Worm (Caenorhabditis elegans) whole organism, mixed stage, embryonic: Measurements from ENCODE around the gene chil-15.

Experiments used
- M03D4.4 ChIP-seq: sonication (generic microtip); optimal IDR thresholded peaks from 2 replicates; lab custom pipeline; 2017; ENCODE audit warnings: mild to moderate bottlenecking, missing genetic modification characterization, missing compliant biosample characterization
- bed-3 ChIP-seq: fragments of 200-800 bp; sonication (Bioruptor generic); optimal IDR thresholded peaks from 3 replicates; lab custom pipeline; 2018; ENCODE audit warnings: mild to moderate bottlenecking, missing genetic modification characterization, moderate library complexity, missing compliant biosample characterization
- blmp-1 ChIP-seq: fragments of 150-350 bp; optimal IDR thresholded peaks from 2 replicates; lab custom pipeline; 2014; ENCODE audit warnings: missing biosample characterization, missing genetic modification characterization
- ceh-39 ChIP-seq: fragments of 150-350 bp; optimal IDR thresholded peaks from 2 replicates; lab custom pipeline; 2014; ENCODE audit warnings: missing biosample characterization, missing genetic modification characterization
- ceh-43 ChIP-seq: fragments of 200-800 bp; sonication (Bioruptor generic); optimal IDR thresholded peaks from 2 replicates; lab custom pipeline; 2018; ENCODE audit warnings: mild to moderate bottlenecking, missing genetic modification characterization, moderate library complexity, missing compliant biosample characterization
- ceh-83 ChIP-seq: fragments of 200-800 bp; sonication (Bioruptor generic); optimal IDR thresholded peaks from 2 replicates; lab custom pipeline; 2018; ENCODE audit warnings: mild to moderate bottlenecking, missing genetic modification characterization, missing compliant biosample characterization
- ces-1 ChIP-seq: fragments of 150-350 bp; optimal IDR thresholded peaks from 2 replicates; lab custom pipeline; 2014; ENCODE audit warnings: missing biosample characterization, missing genetic modification reagents, missing genetic modification characterization
- cnd-1 ChIP-seq: fragments of 200-800 bp; sonication (Bioruptor generic); optimal IDR thresholded peaks from 2 replicates; lab custom pipeline; 2018; ENCODE audit warnings: mild to moderate bottlenecking, missing genetic modification characterization, missing compliant biosample characterization
- drap-1 ChIP-seq: fragments of 200-800 bp; sonication (Bioruptor generic); optimal IDR thresholded peaks from 3 replicates; lab custom pipeline; 2018; ENCODE audit warnings: mild to moderate bottlenecking, missing genetic modification characterization, missing compliant biosample characterization
- elt-1 ChIP-seq: sonication (generic microtip); optimal IDR thresholded peaks from 2 replicates; lab custom pipeline; 2017; ENCODE audit warnings: missing genetic modification characterization, mild to moderate bottlenecking, missing compliant biosample characterization, antibody characterized with exemption, moderate library complexity, borderline replicate concordance; ENCODE audit not compliant: insufficient read depth
- elt-3 ChIP-seq: fragments of 150-350 bp; optimal IDR thresholded peaks from 2 replicates; lab custom pipeline; 2014; ENCODE audit warnings: missing biosample characterization, missing genetic modification characterization
- flh-1 ChIP-seq: fragments of 200-800 bp; sonication (Bioruptor generic); optimal IDR thresholded peaks from 2 replicates; lab custom pipeline; 2018; ENCODE audit warnings: mild to moderate bottlenecking, missing genetic modification characterization, moderate library complexity, missing compliant biosample characterization
- ham-2 ChIP-seq: fragments of 200-800 bp; sonication (Bioruptor generic); optimal IDR thresholded peaks from 2 replicates; lab custom pipeline; 2018; ENCODE audit warnings: mild to moderate bottlenecking, missing genetic modification characterization, missing compliant biosample characterization
- lin-13 ChIP-seq: fragments of 150-350 bp; optimal IDR thresholded peaks from 2 replicates; lab custom pipeline; 2014; ENCODE audit warnings: missing biosample characterization, missing genetic modification characterization
- lin-32 ChIP-seq: fragments of 200-800 bp; sonication (Bioruptor generic); optimal IDR thresholded peaks from 2 replicates; lab custom pipeline; 2018; ENCODE audit warnings: mild to moderate bottlenecking, missing genetic modification characterization, missing compliant biosample characterization
- lsy-2 ChIP-seq: fragments of 150-350 bp; optimal IDR thresholded peaks from 2 replicates; lab custom pipeline; 2014; ENCODE audit warnings: missing biosample characterization, missing genetic modification characterization
- mab-5 ChIP-seq: fragments of 150-350 bp; optimal IDR thresholded peaks from 2 replicates; lab custom pipeline; 2014; ENCODE audit warnings: missing biosample characterization, missing genetic modification characterization
- mep-1 ChIP-seq: fragments of 150-350 bp; optimal IDR thresholded peaks from 2 replicates; lab custom pipeline; 2017; ENCODE audit warnings: missing biosample characterization, missing genetic modification reagents, missing genetic modification characterization, inconsistent platforms
- mls-2 ChIP-seq: sonication (generic microtip); optimal IDR thresholded peaks from 2 replicates; lab custom pipeline; 2016; ENCODE audit warnings: mild to moderate bottlenecking, missing genetic modification characterization, moderate library complexity, missing compliant biosample characterization
- nhr-12 ChIP-seq: fragments of 150-350 bp; optimal IDR thresholded peaks from 2 replicates; lab custom pipeline; 2014; ENCODE audit warnings: missing biosample characterization, missing genetic modification characterization
- nhr-76 ChIP-seq: sonication (generic microtip); optimal IDR thresholded peaks from 2 replicates; lab custom pipeline; 2017; ENCODE audit warnings: missing biosample characterization, missing genetic modification characterization
- pha-4 ChIP-seq: fragments of 150-350 bp; optimal IDR thresholded peaks from 2 replicates; lab custom pipeline; 2018; ENCODE audit warnings: missing biosample characterization, missing genetic modification reagents, missing genetic modification characterization
- snpc-4 ChIP-seq: fragments of 150-350 bp; optimal IDR thresholded peaks from 2 replicates; lab custom pipeline; 2014; ENCODE audit warnings: missing biosample characterization, missing genetic modification characterization
- sptf-1 ChIP-seq: sonication (generic microtip); optimal IDR thresholded peaks from 2 replicates; lab custom pipeline; 2017; ENCODE audit warnings: mild to moderate bottlenecking, missing genetic modification characterization, moderate library complexity, missing compliant biosample characterization
- tbx-8 ChIP-seq: fragments of 200-800 bp; sonication (Bioruptor generic); optimal IDR thresholded peaks from 2 replicates; lab custom pipeline; 2018; ENCODE audit warnings: mild to moderate bottlenecking, missing genetic modification characterization, moderate library complexity, missing compliant biosample characterization
- unc-120 ChIP-seq: sonication (generic microtip); optimal IDR thresholded peaks from 2 replicates; lab custom pipeline; 2017; ENCODE audit warnings: missing genetic modification characterization, missing compliant biosample characterization; ENCODE audit not compliant: poor library complexity, severe bottlenecking
- unc-39 ChIP-seq: fragments of 150-350 bp; optimal IDR thresholded peaks from 2 replicates; lab custom pipeline; 2014; ENCODE audit warnings: missing biosample characterization, missing genetic modification characterization
- unc-62 ChIP-seq: fragments of 150-350 bp; optimal IDR thresholded peaks from 2 replicates; lab custom pipeline; 2014; ENCODE audit warnings: missing biosample characterization, missing genetic modification reagents, missing genetic modification characterization
- zip-8 ChIP-seq: fragments of 150-350 bp; optimal IDR thresholded peaks from 2 replicates; lab custom pipeline; 2014; ENCODE audit warnings: missing biosample characterization, missing genetic modification characterization
- ztf-11 ChIP-seq: fragments of 150-350 bp; optimal IDR thresholded peaks from 2 replicates; lab custom pipeline; 2014; ENCODE audit warnings: missing biosample characterization, missing genetic modification characterization

chil-15 gene

ce11 chrII:9487337-9487950 lies 44.0 kb upstream of the chil-15 start, which contains the start of gene T19H5.4:
T19H5.4 (minus strand) TSS chrII:9487387.
- TF ChIP-seq ham-2 (no peak), blmp-1 (tag; lab: Kevin White, UChicago) (no peak)

ce11 chrII:9485081-9485730 lies 41.8 kb upstream of the chil-15 start:
- TF ChIP-seq unc-39 (tag; lab: Kevin White, UChicago) (no peak), bed-3 (no peak), pha-4 (no peak)

ce11 chrII:9483342-9483741 lies 39.9 kb upstream of the chil-15 start:
- TF ChIP-seq ham-2 = no peak
- no peak for TF ChIP-seq ceh-83 (GFP tag; lab: Kevin White, UChicago)
- TF ChIP-seq ceh-39 = no peak
- TF ChIP-seq lsy-2 = no peak
- no peak for TF ChIP-seq drap-1 (GFP tag; lab: Kevin White, UChicago)
- TF ChIP-seq mls-2 (tag; lab: Kevin White, UChicago) = no peak
- no peak for TF ChIP-seq snpc-4 (tag; lab: Kevin White, UChicago)
- TF ChIP-seq elt-1 (tag; lab: Kevin White, UChicago) = no peak
- TF ChIP-seq flh-1 (GFP tag; lab: Kevin White, UChicago) = no peak
- TF ChIP-seq ceh-43 (GFP tag; lab: Kevin White, UChicago) = no peak
- no peak for TF ChIP-seq nhr-12 (tag; lab: Kevin White, UChicago)
- no peak for TF ChIP-seq M03D4.4 (tag; lab: Kevin White, UChicago)
- TF ChIP-seq tbx-8 (GFP tag; lab: Kevin White, UChicago) = no peak
- TF ChIP-seq nhr-76 (tag; lab: Kevin White, UChicago) = no peak

ce11 chrII:9482529-9482928 lies 39.1 kb upstream of the chil-15 start:
- TF ChIP-seq flh-1 (GFP tag; lab: Kevin White, UChicago) (no peak), blmp-1 (tag; lab: Kevin White, UChicago) (no peak), ces-1 (GFP tag; lab: Kevin White, UChicago) (no peak), ceh-43 (GFP tag; lab: Kevin White, UChicago) (no peak), lin-13 (no peak)

DNA sequence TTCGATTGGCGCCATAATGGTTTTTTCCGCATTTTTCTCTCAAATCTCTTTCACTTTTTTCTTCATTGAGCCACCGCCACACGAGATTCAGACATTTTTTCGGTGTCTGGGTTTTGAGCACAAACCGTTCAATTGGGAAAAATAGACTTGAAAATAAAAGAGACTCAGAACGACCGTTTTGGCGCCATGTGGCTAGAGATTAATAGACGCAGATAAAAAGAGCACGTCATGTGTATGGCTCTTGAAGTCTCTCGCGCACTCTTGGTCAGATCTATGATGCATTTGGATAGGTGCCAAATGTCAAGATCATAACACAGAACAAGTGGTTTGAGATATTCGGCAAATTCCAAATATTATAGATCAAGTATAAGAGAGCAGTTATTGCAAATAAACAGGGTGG lies 38.0 kb upstream of the chil-15 start:
- TF ChIP-seq cnd-1 (tag; lab: Kevin White, UChicago) = no peak
- TF ChIP-seq lin-32 = no peak
- TF ChIP-seq blmp-1 (tag; lab: Kevin White, UChicago) = no peak
- TF ChIP-seq unc-39 (tag; lab: Kevin White, UChicago) = no peak
- no peak for TF ChIP-seq ces-1 (GFP tag; lab: Kevin White, UChicago)
- TF ChIP-seq flh-1 (GFP tag; lab: Kevin White, UChicago) = no peak
- no peak for TF ChIP-seq bed-3
- no peak for TF ChIP-seq mls-2 (tag; lab: Kevin White, UChicago)
- TF ChIP-seq mep-1 (tag; lab: Kevin White, UChicago) = no peak
- no peak for TF ChIP-seq tbx-8 (GFP tag; lab: Kevin White, UChicago)
- TF ChIP-seq sptf-1 (tag; lab: Kevin White, UChicago) = no peak
- TF ChIP-seq zip-8 (tag; lab: Kevin White, UChicago) = no peak
- TF ChIP-seq lin-13 = no peak
- no peak for TF ChIP-seq mab-5 (tag; lab: Kevin White, UChicago)

DNA sequence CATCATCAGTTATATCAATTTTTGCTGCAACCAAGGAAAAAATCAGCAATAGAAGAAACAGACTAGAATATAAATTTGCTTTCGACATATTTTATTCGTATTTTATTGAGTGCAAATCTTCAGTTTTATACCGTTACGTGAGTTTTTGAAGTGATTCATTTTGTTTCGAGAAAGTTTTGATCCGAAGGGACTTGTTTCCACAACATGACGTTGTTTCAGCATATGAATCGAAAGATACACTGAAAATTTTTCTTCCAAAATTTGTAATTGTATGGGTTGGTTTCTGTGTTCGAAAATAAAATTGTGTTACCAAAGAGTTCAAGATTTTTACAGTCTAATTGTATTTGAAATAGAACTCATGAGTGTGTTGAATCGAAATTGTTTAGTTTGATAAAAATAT lies 36.6 kb upstream of the chil-15 start, which contains the start of gene T19H5.7:
Gene T19H5.7, minus strand, starts transcription at position 101 of the 400 bp plus-strand sequence.
- TF ChIP-seq mep-1 (tag; lab: Kevin White, UChicago) = no peak
- TF ChIP-seq lin-13 = no peak
- no peak for TF ChIP-seq elt-1 (tag; lab: Kevin White, UChicago)
- no peak for TF ChIP-seq snpc-4 (tag; lab: Kevin White, UChicago)
- TF ChIP-seq mab-5 (tag; lab: Kevin White, UChicago) = no peak
- TF ChIP-seq elt-3 (tag; lab: Kevin White, UChicago) = no peak
- TF ChIP-seq tbx-8 (GFP tag; lab: Kevin White, UChicago) = no peak
- no peak for TF ChIP-seq drap-1 (GFP tag; lab: Kevin White, UChicago)
- TF ChIP-seq zip-8 (tag; lab: Kevin White, UChicago) = no peak
- TF ChIP-seq ceh-83 (GFP tag; lab: Kevin White, UChicago) = no peak
- no peak for TF ChIP-seq mls-2 (tag; lab: Kevin White, UChicago)
- TF ChIP-seq unc-120 (tag; lab: Kevin White, UChicago) = no peak
- no peak for TF ChIP-seq unc-39 (tag; lab: Kevin White, UChicago)
- TF ChIP-seq nhr-76 (tag; lab: Kevin White, UChicago) = no peak
- no peak for TF ChIP-seq sptf-1 (tag; lab: Kevin White, UChicago)
- no peak for TF ChIP-seq lsy-2
- TF ChIP-seq ztf-11 (tag; lab: Kevin White, UChicago) = no peak
- TF ChIP-seq unc-62 (GFP tag; lab: Kevin White, UChicago) = no peak
- TF ChIP-seq ham-2 = no peak
- TF ChIP-seq, all 35 proteins: peak for 0
